Fruit fly (Drosophila melanogaster) whole organism, embryonic: ENCODE results near the gene CG33643.

Source experiments
- CG10209 ChIP-seq: fragments of 200-800 bp; sonication (Bioruptor generic); optimal IDR thresholded peaks from 3 replicates; lab custom pipeline; 2017; ENCODE audit warnings: missing biosample characterization, mild to moderate bottlenecking, missing genetic modification characterization, missing genetic modification reagents
- CG11398 ChIP-seq: fragments of 200-800 bp; sonication (Bioruptor generic); optimal IDR thresholded peaks from 2 replicates; lab custom pipeline; 2016; ENCODE audit warnings: missing biosample characterization, missing genetic modification characterization
- CG11560 ChIP-seq: fragments of 200-800 bp; sonication (Bioruptor generic); IDR thresholded peaks from 3 replicates; pipeline ENCODE4 v1.3.6; 2022; ENCODE audit warnings: missing biosample characterization, missing genetic modification characterization
- CG15514 ChIP-seq: fragments of 200-800 bp; sonication (Bioruptor generic); optimal IDR thresholded peaks from 3 replicates; lab custom pipeline; 2017; ENCODE audit warnings: missing biosample characterization, missing genetic modification characterization, mild to moderate bottlenecking, moderate library complexity, missing genetic modification reagents
- CG16779 ChIP-seq: fragments of 200-800 bp; sonication (Bioruptor generic); IDR thresholded peaks from 2 replicates; pipeline ENCODE4 v1.3.6; 2022; ENCODE audit warnings: missing biosample characterization, missing genetic modification characterization
- CG16815 ChIP-seq: fragments of 200-800 bp; sonication (Bioruptor generic); optimal IDR thresholded peaks from 3 replicates; lab custom pipeline; 2017; ENCODE audit warnings: missing biosample characterization, mild to moderate bottlenecking, missing genetic modification characterization
- CG17328 ChIP-seq: fragments of 200-800 bp; sonication (Bioruptor generic); IDR thresholded peaks from 2 replicates; pipeline ENCODE4 v1.3.6; 2022; ENCODE audit warnings: missing biosample characterization, missing genetic modification characterization
- CG17361 ChIP-seq: fragments of 200-800 bp; sonication (Bioruptor generic); IDR thresholded peaks from 3 replicates; pipeline ENCODE4 v1.3.6; 2022; ENCODE audit warnings: missing biosample characterization, missing genetic modification characterization
- CG2120 ChIP-seq: fragments of 200-800 bp; sonication (Bioruptor generic); optimal IDR thresholded peaks from 3 replicates; lab custom pipeline; 2016; ENCODE audit warnings: missing biosample characterization, missing genetic modification characterization
- CG2889 ChIP-seq: fragments of 200-800 bp; sonication (Bioruptor generic); IDR thresholded peaks from 3 replicates; pipeline ENCODE4 v1.3.6; 2022; ENCODE audit warnings: missing biosample characterization, missing genetic modification characterization
- CG30431 ChIP-seq: fragments of 200-800 bp; sonication (Bioruptor generic); optimal IDR thresholded peaks from 2 replicates; lab custom pipeline; 2017; ENCODE audit warnings: missing biosample characterization, missing genetic modification characterization
- CG31365 ChIP-seq: fragments of 200-800 bp; sonication (Bioruptor generic); optimal IDR thresholded peaks from 2 replicates; lab custom pipeline; 2018; ENCODE audit warnings: missing biosample characterization, mild to moderate bottlenecking, missing genetic modification characterization
- CG31441 ChIP-seq: fragments of 200-800 bp; sonication (Bioruptor generic); IDR thresholded peaks from 2 replicates; pipeline ENCODE4 v1.3.6; 2022; ENCODE audit warnings: missing biosample characterization, missing genetic modification characterization
- CG4360 ChIP-seq: fragments of 200-800 bp; sonication (Bioruptor generic); IDR thresholded peaks from 2 replicates; pipeline ENCODE4 v1.3.6; 2022; ENCODE audit warnings: missing biosample characterization, missing genetic modification characterization
- CG4707 ChIP-seq: fragments of 200-800 bp; sonication (Bioruptor generic); optimal IDR thresholded peaks from 2 replicates; lab custom pipeline; 2018; ENCODE audit warnings: missing biosample characterization, mild to moderate bottlenecking, missing genetic modification characterization, moderate library complexity
- CG7963 ChIP-seq: fragments of 200-800 bp; sonication (Bioruptor generic); IDR thresholded peaks from 3 replicates; pipeline ENCODE4 v1.3.6; 2022; ENCODE audit warnings: missing biosample characterization, missing genetic modification characterization; ENCODE audit not compliant: partially characterized antibody
- CG8281 ChIP-seq: fragments of 200-800 bp; sonication (Bioruptor generic); optimal IDR thresholded peaks from 2 replicates; lab custom pipeline; 2018; ENCODE audit warnings: missing biosample characterization, mild to moderate bottlenecking, missing genetic modification characterization, moderate library complexity
- CG8359 ChIP-seq: fragments of 200-800 bp; sonication (Bioruptor generic); optimal IDR thresholded peaks from 2 replicates; lab custom pipeline; 2017; ENCODE audit warnings: missing biosample characterization, mild to moderate bottlenecking, missing genetic modification characterization, borderline replicate concordance
- CG8388 ChIP-seq: fragments of 200-800 bp; sonication (Bioruptor generic); optimal IDR thresholded peaks from 2 replicates; lab custom pipeline; 2019; ENCODE audit warnings: missing biosample characterization, mild to moderate bottlenecking, missing genetic modification characterization, moderate library complexity
- CkIIα-i1 ChIP-seq: fragments of 200-800 bp; sonication (Bioruptor generic); IDR thresholded peaks from 2 replicates; pipeline ENCODE4 v1.3.6; 2022; ENCODE audit warnings: missing biosample characterization, missing genetic modification characterization
- D ChIP-seq, 2 experiments: fragments of 200-800 bp in 1 of 2; fragments of >200 bp in 1 of 2; sonication (Bioruptor generic) in 1 of 2; optimal IDR thresholded peaks; 2 replicates in 1 of 2; 3 replicates in 1 of 2; lab custom pipeline; 2017; ENCODE audit warnings: mild to moderate bottlenecking in 1 of 2, missing biosample characterization in 1 of 2, missing genetic modification characterization in 1 of 2, missing genetic modification reagents in 1 of 2
- Dad ChIP-seq: fragments of 200-800 bp; sonication (Bioruptor generic); optimal IDR thresholded peaks from 3 replicates; lab custom pipeline; 2016; ENCODE audit warnings: missing biosample characterization, missing genetic modification characterization
- Deaf1 ChIP-seq: fragments of 200-800 bp; optimal IDR thresholded peaks from 3 replicates; lab custom pipeline; 2019; ENCODE audit warnings: missing biosample characterization, mild to moderate bottlenecking, missing genetic modification characterization, moderate library complexity
- Hmr ChIP-seq: fragments of 200-800 bp; sonication (Bioruptor generic); optimal IDR thresholded peaks from 3 replicates; lab custom pipeline; 2017; ENCODE audit warnings: mild to moderate bottlenecking, missing biosample characterization, missing genetic modification reagents, missing genetic modification characterization
- MESR4 ChIP-seq: fragments of 200-800 bp; sonication (Bioruptor generic); optimal IDR thresholded peaks from 2 replicates; lab custom pipeline; 2018; ENCODE audit warnings: missing biosample characterization, mild to moderate bottlenecking, missing genetic modification characterization, moderate library complexity
- Myb ChIP-seq: fragments of 200-800 bp; sonication (Bioruptor generic); optimal IDR thresholded peaks from 2 replicates; lab custom pipeline; 2016; ENCODE audit warnings: missing biosample characterization, missing genetic modification characterization
- Nf-YB ChIP-seq: fragments of 200-800 bp; sonication (Bioruptor generic); optimal IDR thresholded peaks from 3 replicates; lab custom pipeline; 2019; ENCODE audit warnings: missing biosample characterization, mild to moderate bottlenecking, missing genetic modification characterization, moderate library complexity
- NfI ChIP-seq: fragments of 200-800 bp; sonication (Bioruptor generic); optimal IDR thresholded peaks from 3 replicates; lab custom pipeline; 2018; ENCODE audit warnings: missing biosample characterization, mild to moderate bottlenecking, missing genetic modification characterization, moderate library complexity
- Rfx ChIP-seq: fragments of 200-800 bp; sonication (Bioruptor generic); IDR thresholded peaks from 2 replicates; pipeline ENCODE4 v1.3.6; 2022; ENCODE audit warnings: missing biosample characterization, missing genetic modification characterization
- Sry-β ChIP-seq: fragments of 200-800 bp; sonication (Bioruptor generic); optimal IDR thresholded peaks from 2 replicates; lab custom pipeline; 2018; ENCODE audit warnings: missing biosample characterization, mild to moderate bottlenecking, missing genetic modification characterization, moderate library complexity
- ash1 ChIP-seq: fragments of 200-800 bp; sonication (Bioruptor generic); optimal IDR thresholded peaks from 2 replicates; lab custom pipeline; 2018; ENCODE audit warnings: missing biosample characterization, mild to moderate bottlenecking, missing genetic modification characterization
- bowl ChIP-seq: fragments of 200-800 bp; sonication (Bioruptor generic); IDR thresholded peaks from 2 replicates; pipeline ENCODE4 v1.3.6; 2022; ENCODE audit warnings: missing biosample characterization, missing genetic modification characterization
- chinmo ChIP-seq: fragments of 200-800 bp; sonication (Bioruptor generic); IDR thresholded peaks from 4 replicates; pipeline ENCODE4 v1.3.6; 2022; ENCODE audit warnings: missing biosample characterization, missing genetic modification characterization; ENCODE audit not compliant: partially characterized antibody
- crp ChIP-seq, 2 experiments: fragments of 200-800 bp; sonication (Bioruptor generic); optimal IDR thresholded peaks; 2 replicates in 1 of 2; 3 replicates in 1 of 2; lab custom pipeline; 2017; ENCODE audit warnings: missing biosample characterization in 2 of 2, missing genetic modification characterization in 2 of 2, mild to moderate bottlenecking in 1 of 2, moderate library complexity in 1 of 2
- dm ChIP-seq: fragments of 200-800 bp; sonication (Bioruptor generic); optimal IDR thresholded peaks from 3 replicates; lab custom pipeline; 2016; ENCODE audit warnings: missing biosample characterization, missing genetic modification characterization
- grau ChIP-seq: fragments of 200-800 bp; optimal IDR thresholded peaks from 3 replicates; lab custom pipeline; 2019; ENCODE audit warnings: missing biosample characterization, mild to moderate bottlenecking, missing genetic modification characterization, moderate library complexity
- lov ChIP-seq, 2 experiments: fragments of 200-800 bp in 1 of 2; fragments of >200 bp in 1 of 2; sonication (Bioruptor generic) in 1 of 2; IDR thresholded peaks in 1 of 2; optimal IDR thresholded peaks in 1 of 2; 2 replicates in 1 of 2; 3 replicates in 1 of 2; pipeline versions ENCODE4 v1.3.6 to Lab custom; 2017 to 2022; ENCODE audit warnings: missing biosample characterization in 1 of 2, missing genetic modification characterization in 1 of 2
- onecut ChIP-seq: fragments of 200-800 bp; sonication (Bioruptor generic); IDR thresholded peaks from 2 replicates; pipeline ENCODE4 v1.3.6; 2022; ENCODE audit warnings: missing biosample characterization, missing genetic modification characterization
- phol ChIP-seq: fragments of 200-800 bp; sonication (Bioruptor generic); optimal IDR thresholded peaks from 3 replicates; lab custom pipeline; 2018; ENCODE audit warnings: missing biosample characterization, mild to moderate bottlenecking, missing genetic modification characterization, moderate library complexity
- pum ChIP-seq: fragments of 200-800 bp; sonication (Bioruptor generic); optimal IDR thresholded peaks from 2 replicates; lab custom pipeline; 2016; ENCODE audit warnings: missing biosample characterization, missing genetic modification characterization
- sc ChIP-seq, 3 experiments: fragments of >200 bp in 2 of 3; fragments of 200-800 bp in 1 of 3; sonication (Bioruptor generic) in 1 of 3; optimal IDR thresholded peaks; 2 replicates in 2 of 3; 3 replicates in 1 of 3; lab custom pipeline; 2017; ENCODE audit warnings: mild to moderate bottlenecking in 1 of 3, missing biosample characterization in 1 of 3, missing genetic modification characterization in 1 of 3, missing genetic modification reagents in 1 of 3
- sima ChIP-seq: fragments of 200-800 bp; sonication (Bioruptor generic); optimal IDR thresholded peaks from 2 replicates; lab custom pipeline; 2016; ENCODE audit warnings: missing biosample characterization, missing genetic modification characterization
- sug ChIP-seq: fragments of 200-800 bp; optimal IDR thresholded peaks from 2 replicates; lab custom pipeline; 2019; ENCODE audit warnings: missing biosample characterization, mild to moderate bottlenecking, missing genetic modification characterization, moderate library complexity
- trem ChIP-seq: fragments of 200-800 bp; optimal IDR thresholded peaks from 3 replicates; lab custom pipeline; 2019; ENCODE audit warnings: missing biosample characterization, mild to moderate bottlenecking, missing genetic modification characterization, moderate library complexity
- z ChIP-seq: fragments of 200-800 bp; sonication (Bioruptor generic); IDR thresholded peaks from 3 replicates; pipeline ENCODE4 v1.3.6; 2022; ENCODE audit warnings: missing biosample characterization, missing genetic modification characterization
- zen ChIP-seq: fragments of 200-800 bp; sonication (Bioruptor generic); optimal IDR thresholded peaks from 3 replicates; lab custom pipeline; 2018; ENCODE audit warnings: missing biosample characterization, mild to moderate bottlenecking, missing genetic modification characterization, moderate library complexity
- zfh2 ChIP-seq: fragments of 200-800 bp; sonication (Bioruptor generic); optimal IDR thresholded peaks from 2 replicates; lab custom pipeline; 2016; ENCODE audit warnings: missing biosample characterization, missing genetic modification characterization

Gene CG33643

dm6 chr2L:13514262-13514937 lies 16.5 kb upstream of the CG33643 start (continued):
- TF ChIP-seq chinmo (GFP tag; lab: Robert Waterston, UW): peak; percentile 99
- peak; percentile 79 for TF ChIP-seq Rfx (GFP tag; lab: Robert Waterston, UW)
- TF ChIP-seq sc (optimal IDR thresholded peaks at IDR 0.05; lab: Kevin White, UChicago): no peak
- no peak for TF ChIP-seq sc (GFP tag; optimal IDR thresholded peaks at IDR 0.05; lab: Kevin White, UChicago)
- no peak for TF ChIP-seq CG11398 (GFP tag; lab: Kevin White, UChicago)
- no peak for TF ChIP-seq D (optimal IDR thresholded peaks at IDR 0.05; lab: Kevin White, UChicago)
- TF ChIP-seq D (GFP tag; optimal IDR thresholded peaks at IDR 0.05; lab: Kevin White, UChicago): no peak
- TF ChIP-seq Deaf1 (tag; lab: Kevin White, UChicago): peak; percentile 73
- TF ChIP-seq CG15514 (GFP tag; lab: Kevin White, UChicago): peak; percentile 4
- peak; percentile 44; the same call in 2 of the 3 replicates for TF ChIP-seq CG11560 (tag; lab: Robert Waterston, UW)
- TF ChIP-seq trem (tag; lab: Kevin White, UChicago): no peak
- TF ChIP-seq bowl: no peak
- no peak for TF ChIP-seq MESR4 (GFP tag; lab: Kevin White, UChicago)
- TF ChIP-seq CG17361 (GFP tag; lab: Robert Waterston, UW): peak; percentile 81; the same call in 1 of the 3 replicates
- peak; percentile 58; the same call in 1 of the 3 replicates for TF ChIP-seq CG2889 (GFP tag; lab: Robert Waterston, UW)
- peak; percentile 68 for TF ChIP-seq zfh2 (GFP tag; lab: Kevin White, UChicago)
- no peak for TF ChIP-seq CkIIα-i1 (GFP tag; lab: Robert Waterston, UW)
- no peak for TF ChIP-seq CG4707 (GFP tag; lab: Kevin White, UChicago)
- no peak for TF ChIP-seq CG8281 (tag; lab: Kevin White, UChicago)
- no peak for TF ChIP-seq pum (GFP tag; lab: Kevin White, UChicago)
- TF ChIP-seq sima: no peak
- TF ChIP-seq sug: peak; percentile 65
- TF ChIP-seq Dad (GFP tag; lab: Kevin White, UChicago): no peak
- peak; percentile 37 for TF ChIP-seq onecut (GFP tag; lab: Robert Waterston, UW)
- TF ChIP-seq CG31365: peak; percentile 9
- TF ChIP-seq z: no peak
- TF ChIP-seq grau (tag; lab: Kevin White, UChicago): peak; percentile 74
- TF ChIP-seq CG7963: no peak
- TF ChIP-seq CG16779: no peak
- TF ChIP-seq Nf-YB (GFP tag; lab: Kevin White, UChicago): no peak
- no peak for TF ChIP-seq CG8359 (GFP tag; lab: Kevin White, UChicago)
- no peak for TF ChIP-seq Myb (GFP tag; lab: Kevin White, UChicago)
- peak; percentile 34 for TF ChIP-seq CG30431 (GFP tag; lab: Kevin White, UChicago)
- no peak for TF ChIP-seq crp (GFP tag; optimal IDR thresholded peaks at IDR 0.05; lab: Kevin White, UChicago)
- peak; percentile 80 for TF ChIP-seq Hmr
- TF ChIP-seq CG2120 (GFP tag; lab: Kevin White, UChicago): peak; percentile 74
- peak; percentile 76 for TF ChIP-seq CG16815
- TF ChIP-seq Sry-β (GFP tag; lab: Kevin White, UChicago): no peak
- no peak for TF ChIP-seq dm (GFP tag; lab: Kevin White, UChicago)
- TF ChIP-seq CG17328 (GFP tag; lab: Robert Waterston, UW): no peak
- no peak for TF ChIP-seq zen (tag; lab: Kevin White, UChicago)
- TF ChIP-seq NfI: peak; percentile 59
- no peak for TF ChIP-seq ash1
- peak; percentile 33 for TF ChIP-seq CG8388 (GFP tag; lab: Kevin White, UChicago)
- TF ChIP-seq CG31441 (GFP tag; lab: Robert Waterston, UW): peak; percentile 49; the same call in 1 of the 2 replicates
- TF ChIP-seq CG10209: peak; percentile 76
- no peak for TF ChIP-seq CG4360
- no peak for TF ChIP-seq lov (optimal IDR thresholded peaks at IDR 0.05; lab: Kevin White, UChicago)
- TF ChIP-seq lov (GFP tag; IDR thresholded peaks at IDR 0.05; lab: Robert Waterston, UW): no peak
- TF ChIP-seq phol (tag; lab: Kevin White, UChicago): peak; percentile 30
